ENCODE assay signal across 3 fruit fly cellular contexts in the genomic region with DNA sequence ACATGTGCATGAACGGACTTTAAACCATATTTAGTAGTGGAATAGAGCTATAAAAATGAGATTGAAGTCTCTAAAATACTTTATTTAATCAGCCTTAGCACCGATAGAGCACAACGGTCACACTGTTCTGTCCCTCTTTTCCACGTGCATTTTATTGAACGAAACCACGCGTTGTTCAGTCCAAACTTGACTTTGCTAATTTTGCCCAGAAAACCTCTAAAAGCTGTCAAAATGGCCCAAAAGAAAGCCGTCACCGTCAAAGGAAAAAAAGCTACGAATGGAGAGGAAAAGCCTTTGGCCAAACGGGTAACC.
A peak's percentile ranks its signal among the peaks of the same experiment; 100 is the strongest.
TF ChIP-seq lines count a peak whose summit lies in the region.

No protein-coding gene starts in this region.

- TF ChIP-seq CTCF in whole organism, embryonic (GFP tag; optimal IDR thresholded peaks at IDR 0.05; lab: Kevin White, UChicago): no peak

TF ChIP-seq in whole organism, adult, 20 proteins besides CTCF, POLR2A, EP300 and RAD21:
- TF ChIP-seq ovo (GFP tag; optimal IDR thresholded peaks at IDR 0.05; lab: Kevin White, UChicago) (no peak), cic (GFP tag; optimal IDR thresholded peaks at IDR 0.05; lab: Kevin White, UChicago) (no peak), Mnt (GFP tag; optimal IDR thresholded peaks at IDR 0.05; lab: Kevin White, UChicago) (peak; percentile 95), CG12768 (GFP tag; optimal IDR thresholded peaks at IDR 0.05; lab: Kevin White, UChicago) (no peak), bab1 (GFP tag; optimal IDR thresholded peaks at IDR 0.05; lab: Kevin White, UChicago) (peak; percentile 38)

TF ChIP-seq in whole organism, embryonic, 481 proteins besides CTCF, POLR2A, EP300 and RAD21 (continues in another document):
- TF ChIP-seq MESR4 (GFP tag; optimal IDR thresholded peaks at IDR 0.05; lab: Kevin White, UChicago) (peak; percentile 98), crol (GFP tag; IDR thresholded peaks at IDR 0.05; lab: Robert Waterston, UW) (no peak), CG1603 (tag; optimal IDR thresholded peaks at IDR 0.05; lab: Kevin White, UChicago) (peak; percentile 15), cg (GFP tag; optimal IDR thresholded peaks at IDR 0.05; lab: Kevin White, UChicago) (no peak), CG2199 (GFP tag; IDR thresholded peaks at IDR 0.05; lab: Robert Waterston, UW) (no peak), Xrp1 (GFP tag; IDR thresholded peaks at IDR 0.05; lab: Robert Waterston, UW) (peak; percentile 39; the same call in 1 of the 2 replicates), slou (GFP tag; optimal IDR thresholded peaks at IDR 0.05; lab: Kevin White, UChicago) (no peak), tgo (GFP tag; IDR thresholded peaks at IDR 0.05; lab: Robert Waterston, UW) (0 out of 3 replicates have a peak, but pooled peaks have one; percentile 6), CG15269 (tag; optimal IDR thresholded peaks at IDR 0.05; lab: Kevin White, UChicago) (no peak), CG18476 (GFP tag; optimal IDR thresholded peaks at IDR 0.05; lab: Kevin White, UChicago) (no peak), CG17912 (GFP tag; optimal IDR thresholded peaks at IDR 0.05; lab: Kevin White, UChicago) (no peak), CG7357 (GFP tag; IDR thresholded peaks at IDR 0.05; lab: Robert Waterston, UW) (peak; percentile 89), CG16813 (GFP tag; IDR thresholded peaks at IDR 0.05; lab: Robert Waterston, UW; ENCODE audit: partially characterized antibody) (no peak), Dek (tag; optimal IDR thresholded peaks at IDR 0.05; lab: Kevin White, UChicago) (no peak), CG17568 (GFP tag; optimal IDR thresholded peaks at IDR 0.05; lab: Kevin White, UChicago) (no peak), Aef1 (GFP tag; IDR thresholded peaks at IDR 0.05; lab: Robert Waterston, UW) (no peak), Neu2 (GFP tag; optimal IDR thresholded peaks at IDR 0.05; lab: Kevin White, UChicago; ENCODE audit: borderline replicate concordance) (no peak), Chrac-16 (GFP tag; optimal IDR thresholded peaks at IDR 0.05; lab: Kevin White, UChicago) (no peak), danr (GFP tag; IDR thresholded peaks at IDR 0.05; lab: Robert Waterston, UW) (no peak), bab2 (GFP tag; optimal IDR thresholded peaks at IDR 0.05; lab: Kevin White, UChicago) (no peak), bcd (GFP tag; optimal IDR thresholded peaks at IDR 0.05; lab: Kevin White, UChicago) (no peak), MTF-1 (GFP tag; optimal IDR thresholded peaks at IDR 0.05; lab: Kevin White, UChicago; ENCODE audit: borderline replicate concordance) (no peak), CG8924 (tag; optimal IDR thresholded peaks at IDR 0.05; lab: Kevin White, UChicago) (peak; percentile 16), Nf-YC (tag; optimal IDR thresholded peaks at IDR 0.05; lab: Kevin White, UChicago) (no peak), Usf (GFP tag; optimal IDR thresholded peaks at IDR 0.05; lab: Kevin White, UChicago) (no peak), fd96Cb (tag; optimal IDR thresholded peaks at IDR 0.05; lab: Kevin White, UChicago) (no peak), CG9932 (GFP tag; IDR thresholded peaks at IDR 0.05; lab: Robert Waterston, UW) (no peak), Atf6 (GFP tag; IDR thresholded peaks at IDR 0.05; lab: Robert Waterston, UW) (0 out of 2 replicates have a peak, but pooled peaks have one; percentile 22), sob (GFP tag; IDR thresholded peaks at IDR 0.05; lab: Robert Waterston, UW) (0 out of 2 replicates have a peak, but pooled peaks have one; percentile 19), pnt (GFP tag; optimal IDR thresholded peaks at IDR 0.05; lab: Kevin White, UChicago) (no peak), tup (GFP tag; optimal IDR thresholded peaks at IDR 0.05; lab: Kevin White, UChicago) (no peak), slp2 (GFP tag; optimal IDR thresholded peaks at IDR 0.05; lab: Kevin White, UChicago) (no peak), dpn (GFP tag; optimal IDR thresholded peaks at IDR 0.05; lab: Kevin White, UChicago) (no peak), unc-4 (GFP tag; IDR thresholded peaks at IDR 0.05; lab: Robert Waterston, UW; ENCODE audit: partially characterized antibody) (0 out of 2 replicates have a peak, but pooled peaks have one; percentile 30), sima (GFP tag; optimal IDR thresholded peaks at IDR 0.05; lab: Kevin White, UChicago) (no peak), Bteb2 (GFP tag; optimal IDR thresholded peaks at IDR 0.05; lab: Kevin White, UChicago) (no peak), Awh (GFP tag; IDR thresholded peaks at IDR 0.05; lab: Robert Waterston, UW) (no peak), CG12659 (GFP tag; optimal IDR thresholded peaks at IDR 0.05; lab: Kevin White, UChicago) (no peak), Sox100B (GFP tag; optimal IDR thresholded peaks at IDR 0.05; lab: Kevin White, UChicago) (no peak), pfk (GFP tag; optimal IDR thresholded peaks at IDR 0.05; lab: Kevin White, UChicago) (no peak), CG10321 (GFP tag; IDR thresholded peaks at IDR 0.05; lab: Robert Waterston, UW) (no peak)

TF ChIP-seq in whole organism, wandering third instar larva, 38 proteins besides CTCF, POLR2A, EP300 and RAD21:
- TF ChIP-seq sage (GFP tag; optimal IDR thresholded peaks at IDR 0.05; lab: Kevin White, UChicago) (no peak), Hr78 (GFP tag; optimal IDR thresholded peaks at IDR 0.05; lab: Kevin White, UChicago) (peak; percentile 21), N (GFP tag; optimal IDR thresholded peaks at IDR 0.05; lab: Kevin White, UChicago) (peak; percentile 71)
